Worm (Caenorhabditis elegans) whole organism, young adult: ENCODE measurements around the gene Y37A1A.3.
A peak's percentile ranks its signal among the peaks of the same experiment; 100 is the strongest.

Experiments
- B0035.1 ChIP-seq: sonication (generic microtip); optimal IDR thresholded peaks from 2 replicates; lab custom pipeline; 2016; ENCODE audit warnings: missing genetic modification characterization, mild to moderate bottlenecking, missing compliant biosample characterization, missing genotype, missing genetic modification reagents
- B0261.1 ChIP-seq: sonication (generic microtip); optimal IDR thresholded peaks from 2 replicates; lab custom pipeline; 2016; ENCODE audit warnings: mild to moderate bottlenecking, missing genetic modification characterization, moderate library complexity, missing compliant biosample characterization
- F39B2.1 ChIP-seq: fragments of 200-800 bp; sonication (Bioruptor generic); IDR thresholded peaks from 2 replicates; pipeline ENCODE4 v1.3.6; 2022; ENCODE audit warnings: missing genetic modification reagents, missing genetic modification characterization, missing compliant biosample characterization
- K12H6.12 ChIP-seq: fragments of 200-800 bp; sonication (Bioruptor generic); optimal IDR thresholded peaks from 2 replicates; lab custom pipeline; 2018; ENCODE audit warnings: mild to moderate bottlenecking, missing genetic modification characterization, missing compliant biosample characterization
- T07F8.4 ChIP-seq: sonication (generic microtip); optimal IDR thresholded peaks from 2 replicates; lab custom pipeline; 2016; ENCODE audit warnings: mild to moderate bottlenecking, missing genetic modification characterization, moderate library complexity, missing compliant biosample characterization
- Y53G8AR.9 ChIP-seq: fragments of 200-800 bp; sonication (Bioruptor generic); conservative IDR thresholded peaks from 2 replicates; pipeline ENCODE4 v1.3.6; 2022; ENCODE audit warnings: missing genetic modification reagents, missing genetic modification characterization, missing compliant biosample characterization
- Y79H2A.3 ChIP-seq: fragments of 200-800 bp; sonication (Bioruptor generic); conservative IDR thresholded peaks from 2 replicates; pipeline ENCODE4 v1.3.6; 2022; ENCODE audit warnings: missing genetic modification reagents, missing genetic modification characterization, missing compliant biosample characterization
- akir-1 ChIP-seq: fragments of 200-800 bp; sonication (Bioruptor generic); optimal IDR thresholded peaks from 2 replicates; lab custom pipeline; 2018; ENCODE audit warnings: mild to moderate bottlenecking, missing genetic modification characterization, moderate library complexity, missing compliant biosample characterization
- aptf-3 ChIP-seq: fragments of 200-800 bp; sonication (Bioruptor generic); IDR thresholded peaks from 2 replicates; pipeline ENCODE4 v1.3.6; 2022; ENCODE audit warnings: missing genetic modification characterization, missing compliant biosample characterization
- attf-6 ChIP-seq: fragments of 200-800 bp; sonication (Bioruptor generic); IDR thresholded peaks from 2 replicates; pipeline ENCODE4 v1.3.6; 2022; ENCODE audit warnings: missing genetic modification reagents, missing genetic modification characterization, missing compliant biosample characterization
- bed-1 ChIP-seq: fragments of 200-800 bp; sonication (Bioruptor generic); IDR thresholded peaks from 2 replicates; pipeline ENCODE4 v1.3.6; 2022; ENCODE audit warnings: missing genetic modification reagents, missing genetic modification characterization, missing compliant biosample characterization
- ccch-3 ChIP-seq: fragments of 200-800 bp; sonication (Bioruptor generic); optimal IDR thresholded peaks from 2 replicates; lab custom pipeline; 2018; ENCODE audit warnings: mild to moderate bottlenecking, missing genetic modification characterization, missing compliant biosample characterization
- cebp-2 ChIP-seq: fragments of 200-800 bp; sonication (Bioruptor generic); IDR thresholded peaks from 2 replicates; pipeline ENCODE4 v1.3.6; 2022; ENCODE audit warnings: missing genetic modification characterization, missing compliant biosample characterization
- dpl-1 ChIP-seq: fragments of 150-350 bp; optimal IDR thresholded peaks from 2 replicates; lab custom pipeline; 2014; ENCODE audit warnings: missing biosample characterization, missing genetic modification reagents, missing genetic modification characterization
- efl-1 ChIP-seq: fragments of 150-350 bp; optimal IDR thresholded peaks from 2 replicates; lab custom pipeline; 2014; ENCODE audit warnings: missing biosample characterization, missing genetic modification reagents, missing genetic modification characterization
- egrh-3 ChIP-seq: fragments of 200-800 bp; sonication (Bioruptor generic); IDR thresholded peaks from 2 replicates; pipeline ENCODE4 v1.3.6; 2022; ENCODE audit warnings: missing genetic modification reagents, missing genetic modification characterization, missing compliant biosample characterization
- ekl-4 ChIP-seq: fragments of 200-800 bp; sonication (Bioruptor generic); IDR thresholded peaks from 2 replicates; pipeline ENCODE4 v1.3.6; 2022; ENCODE audit warnings: missing genetic modification reagents, missing genetic modification characterization, missing compliant biosample characterization
- fkh-3 ChIP-seq: sonication (generic microtip); optimal IDR thresholded peaks from 2 replicates; lab custom pipeline; 2016; ENCODE audit warnings: mild to moderate bottlenecking, missing genetic modification characterization, missing compliant biosample characterization
- gei-17 ChIP-seq: fragments of 200-800 bp; sonication (Bioruptor generic); optimal IDR thresholded peaks from 2 replicates; lab custom pipeline; 2018; ENCODE audit warnings: mild to moderate bottlenecking, missing genetic modification characterization, missing compliant biosample characterization
- lag-1 ChIP-seq: fragments of 200-800 bp; sonication (Bioruptor generic); IDR thresholded peaks from 2 replicates; pipeline ENCODE4 v1.3.6; 2022; ENCODE audit warnings: missing genetic modification reagents, missing genetic modification characterization, missing compliant biosample characterization
- let-607 ChIP-seq, 2 experiments: fragments of 200-800 bp in 1 of 2; sonication (Bioruptor generic) in 1 of 2; sonication (generic microtip) in 1 of 2; optimal IDR thresholded peaks; 2 replicates each; lab custom pipeline; 2016 to 2018; ENCODE audit warnings: mild to moderate bottlenecking in 2 of 2, missing compliant biosample characterization in 2 of 2, missing genetic modification characterization in 2 of 2, moderate library complexity in 2 of 2, missing genotype in 1 of 2
- lin-54 ChIP-seq: fragments of 200-800 bp; sonication (Bioruptor generic); optimal IDR thresholded peaks from 2 replicates; lab custom pipeline; 2018; ENCODE audit warnings: mild to moderate bottlenecking, missing genetic modification characterization, missing compliant biosample characterization
- lsy-27 ChIP-seq: sonication (generic microtip); optimal IDR thresholded peaks from 2 replicates; lab custom pipeline; 2017; ENCODE audit warnings: missing genetic modification characterization, mild to moderate bottlenecking, missing compliant biosample characterization, antibody characterized with exemption, missing genotype, borderline replicate concordance; ENCODE audit not compliant: insufficient read depth
- mes-4 ChIP-seq: sonication (generic microtip); optimal IDR thresholded peaks from 2 replicates; lab custom pipeline; 2016; ENCODE audit warnings: missing genotype, missing genetic modification characterization, missing compliant biosample characterization
- nfya-1 ChIP-seq: sonication (generic microtip); optimal IDR thresholded peaks from 2 replicates; lab custom pipeline; 2017; ENCODE audit warnings: antibody characterized with exemption, missing compliant biosample characterization, missing genetic modification characterization, borderline replicate concordance; ENCODE audit not compliant: insufficient read depth
- nfya-2 ChIP-seq: fragments of 200-800 bp; sonication (Bioruptor generic); IDR thresholded peaks from 2 replicates; pipeline ENCODE4 v1.3.6; 2022; ENCODE audit warnings: missing genetic modification reagents, missing genetic modification characterization, missing compliant biosample characterization
- nfyb-1 ChIP-seq: fragments of 200-800 bp; sonication (Bioruptor generic); IDR thresholded peaks from 2 replicates; pipeline ENCODE4 v1.3.6; 2022; ENCODE audit warnings: missing genetic modification reagents, missing genetic modification characterization, missing compliant biosample characterization
- nhr-90 ChIP-seq: sonication (generic microtip); optimal IDR thresholded peaks from 2 replicates; lab custom pipeline; 2016; ENCODE audit warnings: missing genotype, mild to moderate bottlenecking, missing genetic modification characterization, missing compliant biosample characterization
- pha-4 ChIP-seq: fragments of 150-350 bp; sonication (generic microtip); optimal IDR thresholded peaks from 2 replicates; lab custom pipeline; 2014; ENCODE audit warnings: missing biosample characterization, missing genetic modification reagents, missing genetic modification characterization
- rpc-1 ChIP-seq, 2 experiments: fragments of 150-350 bp in 1 of 2; sonication (generic microtip) in 1 of 2; optimal IDR thresholded peaks; 2 replicates each; lab custom pipeline; 2014 to 2018; ENCODE audit warnings: missing biosample characterization in 1 of 2, missing genetic modification characterization in 1 of 2, missing genetic modification reagents in 1 of 2, missing genotype in 1 of 2
- snpc-1.3 ChIP-seq: sonication (generic microtip); optimal IDR thresholded peaks from 2 replicates; lab custom pipeline; 2017; ENCODE audit warnings: missing genetic modification characterization, mild to moderate bottlenecking, missing compliant biosample characterization, antibody characterized with exemption, moderate library complexity, missing genotype, missing genetic modification reagents; ENCODE audit not compliant: insufficient read depth
- snpc-4 ChIP-seq, 5 experiments: fragments of 150-350 bp in 1 of 5; sonication (generic microtip) in 4 of 5; optimal IDR thresholded peaks; 2 replicates each; lab custom pipeline; 2014 to 2018; ENCODE audit warnings: missing genetic modification characterization in 5 of 5, missing biosample characterization in 3 of 5, antibody characterized with exemption in 2 of 5, mild to moderate bottlenecking in 2 of 5, missing compliant biosample characterization in 2 of 5, missing genotype in 2 of 5, moderate library complexity in 2 of 5, missing genetic modification reagents in 1 of 5
- sptf-2 ChIP-seq: fragments of 200-800 bp; sonication (Bioruptor generic); optimal IDR thresholded peaks from 2 replicates; lab custom pipeline; 2018; ENCODE audit warnings: mild to moderate bottlenecking, missing genetic modification characterization, missing compliant biosample characterization
- tbx-9 ChIP-seq: sonication (generic microtip); optimal IDR thresholded peaks from 2 replicates; lab custom pipeline; 2016; ENCODE audit warnings: borderline replicate concordance, missing genetic modification characterization, inconsistent platforms, missing compliant biosample characterization
- unc-130 ChIP-seq: sonication (generic microtip); optimal IDR thresholded peaks from 2 replicates; lab custom pipeline; 2016; ENCODE audit warnings: missing genetic modification reagents, missing genetic modification characterization, missing compliant biosample characterization
- zfh-2 ChIP-seq: fragments of 200-800 bp; sonication (Bioruptor generic); conservative IDR thresholded peaks from 2 replicates; pipeline ENCODE4 v1.3.6; 2022; ENCODE audit warnings: missing genetic modification reagents, missing genetic modification characterization, missing compliant biosample characterization
- zim-3 ChIP-seq: sonication (generic microtip); optimal IDR thresholded peaks from 2 replicates; lab custom pipeline; 2017; ENCODE audit warnings: mild to moderate bottlenecking, missing genetic modification characterization, moderate library complexity, missing compliant biosample characterization
- ztf-18 ChIP-seq: sonication (generic microtip); optimal IDR thresholded peaks from 2 replicates; lab custom pipeline; 2016; ENCODE audit warnings: missing genotype, mild to moderate bottlenecking, missing genetic modification characterization, missing compliant biosample characterization
- ztf-22 ChIP-seq: fragments of 200-800 bp; sonication (Bioruptor generic); optimal IDR thresholded peaks from 2 replicates; lab custom pipeline; 2018; ENCODE audit warnings: mild to moderate bottlenecking, missing genetic modification characterization, moderate library complexity, missing compliant biosample characterization
- ztf-25 ChIP-seq: fragments of 200-800 bp; sonication (Bioruptor generic); IDR thresholded peaks from 2 replicates; pipeline ENCODE4 v1.3.6; 2022; ENCODE audit warnings: missing genetic modification reagents, missing genetic modification characterization, missing compliant biosample characterization
- ztf-26 ChIP-seq: sonication (generic microtip); optimal IDR thresholded peaks from 2 replicates; lab custom pipeline; 2017; ENCODE audit warnings: missing genetic modification characterization, missing compliant biosample characterization

Gene Y37A1A.3

ce11 chrIV:13902774-13903173 is at the start of gene Y37A1A.3:
Gene Y37A1A.3, minus strand, starts transcription at chrIV:13902874.
- TF ChIP-seq T07F8.4: no peak
- no peak for TF ChIP-seq Y79H2A.3 (GFP tag; lab: Robert Waterston, UW)
- TF ChIP-seq let-607 (tag; optimal IDR thresholded peaks at IDR 0.05; lab: Kevin White, UChicago): no peak
- TF ChIP-seq ztf-25: no peak
- TF ChIP-seq B0035.1 (tag; lab: Kevin White, UChicago): no peak
- no peak for TF ChIP-seq aptf-3 (GFP tag; lab: Robert Waterston, UW)
- no peak for TF ChIP-seq zfh-2 (GFP tag; lab: Robert Waterston, UW)
- TF ChIP-seq ccch-3 (GFP tag; lab: Kevin White, UChicago): no peak
- no peak for TF ChIP-seq cebp-2 (GFP tag; lab: Robert Waterston, UW)
- TF ChIP-seq nfyb-1: no peak
- no peak for TF ChIP-seq nhr-90 (tag; lab: Kevin White, UChicago)
- TF ChIP-seq K12H6.12 (tag; lab: Kevin White, UChicago): no peak
- no peak for TF ChIP-seq dpl-1 (GFP tag; lab: Kevin White, UChicago)
- no peak for TF ChIP-seq gei-17

- TF ChIP-seq pha-4 (no peak), nfya-2 (GFP tag; lab: Robert Waterston, UW) (no peak), nfya-1 (tag; lab: Kevin White, UChicago) (no peak), efl-1 (GFP tag; lab: Kevin White, UChicago) (no peak), fkh-3 (no peak), unc-130 (GFP tag; lab: Kevin White, UChicago) (no peak), bed-1 (GFP tag; lab: Robert Waterston, UW) (no peak), snpc-1.3 (no peak), let-607 (tag; optimal IDR thresholded peaks at IDR 0.05; lab: Kevin White, UChicago) (no peak), lsy-27 (tag; lab: Kevin White, UChicago) (no peak), akir-1 (GFP tag; lab: Kevin White, UChicago) (no peak), B0035.1 (tag; lab: Kevin White, UChicago) (no peak), mes-4 (tag; lab: Kevin White, UChicago) (no peak)
These were observed 42.5 kb upstream of the Y37A1A.3 start for ce11 chrIV:13945188-13945587.

- no peak for TF ChIP-seq zfh-2 (GFP tag; lab: Robert Waterston, UW)
- TF ChIP-seq attf-6 (GFP tag; lab: Robert Waterston, UW): peak; percentile 72
- TF ChIP-seq snpc-4 (GFP tag; optimal IDR thresholded peaks at IDR 0.05; lab: Kevin White, UChicago): no peak
- peak in 2 of 4 experiments; percentile 20 to 60 for TF ChIP-seq snpc-4 (tag; optimal IDR thresholded peaks at IDR 0.05; lab: Kevin White, UChicago)
- TF ChIP-seq K12H6.12 (tag; lab: Kevin White, UChicago): no peak
These were observed 39.0 kb upstream of the Y37A1A.3 start for ce11 chrIV:13941640-13942039.

- TF ChIP-seq K12H6.12 (tag; lab: Kevin White, UChicago) (no peak), lag-1 (GFP tag; lab: Robert Waterston, UW) (no peak), sptf-2 (GFP tag; lab: Kevin White, UChicago) (no peak), B0261.1 (tag; lab: Kevin White, UChicago) (no peak), ztf-18 (tag; lab: Kevin White, UChicago) (no peak), nfyb-1 (no peak), tbx-9 (tag; lab: Kevin White, UChicago) (no peak), ekl-4 (GFP tag; lab: Robert Waterston, UW) (no peak), aptf-3 (GFP tag; lab: Robert Waterston, UW) (no peak), dpl-1 (GFP tag; lab: Kevin White, UChicago) (no peak), ztf-26 (tag; lab: Kevin White, UChicago) (no peak), ztf-22 (GFP tag; lab: Kevin White, UChicago) (no peak), Y53G8AR.9 (GFP tag; lab: Robert Waterston, UW) (no peak), egrh-3 (GFP tag; lab: Robert Waterston, UW) (no peak), zim-3 (no peak), rpc-1 (optimal IDR thresholded peaks at IDR 0.05; lab: Kevin White, UChicago) (no peak), rpc-1 (tag; optimal IDR thresholded peaks at IDR 0.05; lab: Kevin White, UChicago) (no peak), F39B2.1 (GFP tag; lab: Robert Waterston, UW) (no peak), lin-54 (GFP tag; lab: Kevin White, UChicago) (no peak), T07F8.4 (no peak)
These were observed 38.2 kb upstream of the Y37A1A.3 start for ce11 chrIV:13940847-13941246.
